Worm (Caenorhabditis elegans) whole organism, young adult: ENCODE measurements around the gene tbcb-1.
A peak's percentile ranks its signal among the peaks of the same experiment; 100 is the strongest.

Experiments used
- Y53G8AR.9 ChIP-seq: fragments of 200-800 bp; sonication (Bioruptor generic); conservative IDR thresholded peaks from 2 replicates; pipeline ENCODE4 v1.3.6; 2022; ENCODE audit warnings: missing genetic modification reagents, missing genetic modification characterization, missing compliant biosample characterization
- Y56A3A.18 ChIP-seq: fragments of 200-800 bp; sonication (Bioruptor generic); IDR thresholded peaks from 2 replicates; pipeline ENCODE4 v1.3.6; 2022; ENCODE audit warnings: missing genetic modification reagents, missing genetic modification characterization, missing compliant biosample characterization
- Y79H2A.3 ChIP-seq: fragments of 200-800 bp; sonication (Bioruptor generic); conservative IDR thresholded peaks from 2 replicates; pipeline ENCODE4 v1.3.6; 2022; ENCODE audit warnings: missing genetic modification reagents, missing genetic modification characterization, missing compliant biosample characterization
- ama-1 ChIP-seq, 3 experiments: fragments of 150-350 bp in 1 of 3; sonication (generic microtip) in 2 of 3; optimal IDR thresholded peaks; 2 replicates each; lab custom pipeline; 2014 to 2018; ENCODE audit warnings: missing biosample characterization in 2 of 3, missing genetic modification characterization in 2 of 3, missing genetic modification reagents in 2 of 3
- aptf-2 ChIP-seq: fragments of 200-800 bp; sonication (Bioruptor generic); conservative IDR thresholded peaks from 2 replicates; pipeline ENCODE4 v1.3.6; 2022; ENCODE audit warnings: missing genetic modification reagents, missing genetic modification characterization, missing compliant biosample characterization
- atf-7 ChIP-seq: sonication (generic microtip); optimal IDR thresholded peaks from 2 replicates; lab custom pipeline; 2017; ENCODE audit warnings: mild to moderate bottlenecking, missing genetic modification characterization, missing compliant biosample characterization
- attf-6 ChIP-seq: fragments of 200-800 bp; sonication (Bioruptor generic); IDR thresholded peaks from 2 replicates; pipeline ENCODE4 v1.3.6; 2022; ENCODE audit warnings: missing genetic modification reagents, missing genetic modification characterization, missing compliant biosample characterization
- ccch-3 ChIP-seq: fragments of 200-800 bp; sonication (Bioruptor generic); optimal IDR thresholded peaks from 2 replicates; lab custom pipeline; 2018; ENCODE audit warnings: mild to moderate bottlenecking, missing genetic modification characterization, missing compliant biosample characterization
- ceh-27 ChIP-seq: fragments of 200-800 bp; sonication (Bioruptor generic); optimal IDR thresholded peaks from 2 replicates; lab custom pipeline; 2018; ENCODE audit warnings: mild to moderate bottlenecking, missing genetic modification characterization, moderate library complexity, missing compliant biosample characterization
- ceh-40 ChIP-seq: fragments of 200-800 bp; sonication (Bioruptor generic); IDR thresholded peaks from 2 replicates; pipeline ENCODE4 v1.3.6; 2022; ENCODE audit warnings: missing genetic modification characterization, missing compliant biosample characterization
- ceh-58 ChIP-seq: fragments of 200-800 bp; sonication (Bioruptor generic); IDR thresholded peaks from 2 replicates; pipeline ENCODE4 v1.3.6; 2022; ENCODE audit warnings: missing genetic modification characterization, missing compliant biosample characterization
- die-1 ChIP-seq: sonication (generic microtip); optimal IDR thresholded peaks from 2 replicates; lab custom pipeline; 2016; ENCODE audit warnings: missing genotype, mild to moderate bottlenecking, missing genetic modification characterization, missing compliant biosample characterization
- dpff-1 ChIP-seq: sonication (generic microtip); optimal IDR thresholded peaks from 2 replicates; lab custom pipeline; 2017; ENCODE audit warnings: mild to moderate bottlenecking, missing genetic modification characterization, missing compliant biosample characterization
- efl-1 ChIP-seq: fragments of 150-350 bp; optimal IDR thresholded peaks from 2 replicates; lab custom pipeline; 2014; ENCODE audit warnings: missing biosample characterization, missing genetic modification reagents, missing genetic modification characterization
- egl-44 ChIP-seq: fragments of 200-800 bp; sonication (Bioruptor generic); IDR thresholded peaks from 2 replicates; pipeline ENCODE4 v1.3.6; 2022; ENCODE audit warnings: missing genetic modification reagents, missing genetic modification characterization, missing compliant biosample characterization
- ekl-4 ChIP-seq: fragments of 200-800 bp; sonication (Bioruptor generic); IDR thresholded peaks from 2 replicates; pipeline ENCODE4 v1.3.6; 2022; ENCODE audit warnings: missing genetic modification reagents, missing genetic modification characterization, missing compliant biosample characterization
- fkh-3 ChIP-seq: sonication (generic microtip); optimal IDR thresholded peaks from 2 replicates; lab custom pipeline; 2016; ENCODE audit warnings: mild to moderate bottlenecking, missing genetic modification characterization, missing compliant biosample characterization
- hlh-12 ChIP-seq: sonication (generic microtip); optimal IDR thresholded peaks from 2 replicates; lab custom pipeline; 2016; ENCODE audit warnings: missing genetic modification characterization, missing compliant biosample characterization
- hlh-26 ChIP-seq: fragments of 200-800 bp; sonication (Bioruptor generic); conservative IDR thresholded peaks from 2 replicates; pipeline ENCODE4 v1.3.6; 2022; ENCODE audit warnings: missing genetic modification reagents, missing genetic modification characterization, missing compliant biosample characterization
- lin-26 ChIP-seq: fragments of 200-800 bp; sonication (Bioruptor generic); IDR thresholded peaks from 2 replicates; pipeline ENCODE4 v1.3.6; 2022; ENCODE audit warnings: missing genetic modification reagents, missing genetic modification characterization, missing compliant biosample characterization
- lin-35 ChIP-seq, 3 experiments: fragments of 150-350 bp in 2 of 3; sonication (generic microtip) in 1 of 3; optimal IDR thresholded peaks; 2 replicates each; lab custom pipeline; 2014 to 2018; ENCODE audit warnings: missing biosample characterization in 3 of 3, missing genetic modification characterization in 3 of 3, missing genetic modification reagents in 3 of 3
- lin-40 ChIP-seq: sonication (generic microtip); optimal IDR thresholded peaks from 2 replicates; lab custom pipeline; 2016; ENCODE audit warnings: missing genetic modification characterization, mild to moderate bottlenecking, missing compliant biosample characterization, missing genotype, missing genetic modification reagents
- lin-54 ChIP-seq: fragments of 200-800 bp; sonication (Bioruptor generic); optimal IDR thresholded peaks from 2 replicates; lab custom pipeline; 2018; ENCODE audit warnings: mild to moderate bottlenecking, missing genetic modification characterization, missing compliant biosample characterization
- lir-1 ChIP-seq: fragments of 200-800 bp; sonication (Bioruptor generic); conservative IDR thresholded peaks from 2 replicates; pipeline ENCODE4 v1.3.6; 2022; ENCODE audit warnings: missing genetic modification reagents, missing genetic modification characterization, missing compliant biosample characterization
- lsl-1 ChIP-seq: fragments of 200-800 bp; sonication (Bioruptor generic); optimal IDR thresholded peaks from 2 replicates; lab custom pipeline; 2018; ENCODE audit warnings: mild to moderate bottlenecking, missing genetic modification characterization, moderate library complexity, missing compliant biosample characterization
- lsy-27 ChIP-seq: sonication (generic microtip); optimal IDR thresholded peaks from 2 replicates; lab custom pipeline; 2017; ENCODE audit warnings: missing genetic modification characterization, mild to moderate bottlenecking, missing compliant biosample characterization, antibody characterized with exemption, missing genotype, borderline replicate concordance; ENCODE audit not compliant: insufficient read depth
- madf-10 ChIP-seq: sonication (generic microtip); optimal IDR thresholded peaks from 2 replicates; lab custom pipeline; 2016; ENCODE audit warnings: mild to moderate bottlenecking, missing genetic modification characterization, missing compliant biosample characterization
- madf-6 ChIP-seq: fragments of 200-800 bp; sonication (Bioruptor generic); IDR thresholded peaks from 2 replicates; pipeline ENCODE4 v1.3.6; 2022; ENCODE audit warnings: missing genetic modification reagents, missing genetic modification characterization, missing compliant biosample characterization
- mcd-1 ChIP-seq: fragments of 200-800 bp; sonication (Bioruptor generic); IDR thresholded peaks from 2 replicates; pipeline ENCODE4 v1.3.6; 2022; ENCODE audit warnings: missing genetic modification reagents, missing genetic modification characterization, missing compliant biosample characterization
- mes-4 ChIP-seq: sonication (generic microtip); optimal IDR thresholded peaks from 2 replicates; lab custom pipeline; 2016; ENCODE audit warnings: missing genotype, missing genetic modification characterization, missing compliant biosample characterization
- mxl-1 ChIP-seq: sonication (generic microtip); optimal IDR thresholded peaks from 2 replicates; lab custom pipeline; 2016; ENCODE audit warnings: missing genetic modification characterization, missing compliant biosample characterization
- nfya-1 ChIP-seq: sonication (generic microtip); optimal IDR thresholded peaks from 2 replicates; lab custom pipeline; 2017; ENCODE audit warnings: antibody characterized with exemption, missing compliant biosample characterization, missing genetic modification characterization, borderline replicate concordance; ENCODE audit not compliant: insufficient read depth
- nhr-27 ChIP-seq: fragments of 200-800 bp; sonication (Bioruptor generic); optimal IDR thresholded peaks from 2 replicates; lab custom pipeline; 2018; ENCODE audit warnings: mild to moderate bottlenecking, missing genetic modification characterization, moderate library complexity, missing compliant biosample characterization
- nhr-80 ChIP-seq: sonication (generic microtip); optimal IDR thresholded peaks from 2 replicates; lab custom pipeline; 2016; ENCODE audit warnings: missing genetic modification characterization, missing compliant biosample characterization
- pbrm-1 ChIP-seq: fragments of 200-800 bp; sonication (Bioruptor generic); IDR thresholded peaks from 2 replicates; pipeline ENCODE4 v1.3.6; 2022; ENCODE audit warnings: missing genetic modification reagents, missing genetic modification characterization, missing compliant biosample characterization
- rcor-1 ChIP-seq: fragments of 200-800 bp; sonication (Bioruptor generic); IDR thresholded peaks from 2 replicates; pipeline ENCODE4 v1.3.6; 2022; ENCODE audit warnings: missing genetic modification reagents, missing genetic modification characterization, missing compliant biosample characterization
- rpc-1 ChIP-seq, 2 experiments: fragments of 150-350 bp in 1 of 2; sonication (generic microtip) in 1 of 2; optimal IDR thresholded peaks; 2 replicates each; lab custom pipeline; 2014 to 2018; ENCODE audit warnings: missing biosample characterization in 1 of 2, missing genetic modification characterization in 1 of 2, missing genetic modification reagents in 1 of 2, missing genotype in 1 of 2
- sea-2 ChIP-seq: fragments of 200-800 bp; sonication (Bioruptor generic); IDR thresholded peaks from 2 replicates; pipeline ENCODE4 v1.3.6; 2022; ENCODE audit warnings: missing genetic modification characterization, missing compliant biosample characterization
- snpc-1.1 ChIP-seq: sonication (generic microtip); optimal IDR thresholded peaks from 2 replicates; lab custom pipeline; 2017; ENCODE audit warnings: missing genetic modification characterization, mild to moderate bottlenecking, missing compliant biosample characterization, antibody characterized with exemption, moderate library complexity, missing genotype, missing genetic modification reagents; ENCODE audit not compliant: insufficient read depth
- snpc-3.4 ChIP-seq: sonication (generic microtip); optimal IDR thresholded peaks from 2 replicates; lab custom pipeline; 2017; ENCODE audit warnings: missing genetic modification characterization, mild to moderate bottlenecking, missing compliant biosample characterization, antibody characterized with exemption, moderate library complexity, missing genotype, missing genetic modification reagents
- tbx-9 ChIP-seq: sonication (generic microtip); optimal IDR thresholded peaks from 2 replicates; lab custom pipeline; 2016; ENCODE audit warnings: borderline replicate concordance, missing genetic modification characterization, inconsistent platforms, missing compliant biosample characterization
- tlf-1 ChIP-seq: fragments of 200-800 bp; sonication (Bioruptor generic); optimal IDR thresholded peaks from 2 replicates; lab custom pipeline; 2018; ENCODE audit warnings: mild to moderate bottlenecking, missing genetic modification characterization, missing compliant biosample characterization
- zfh-2 ChIP-seq: fragments of 200-800 bp; sonication (Bioruptor generic); conservative IDR thresholded peaks from 2 replicates; pipeline ENCODE4 v1.3.6; 2022; ENCODE audit warnings: missing genetic modification reagents, missing genetic modification characterization, missing compliant biosample characterization
- ztf-18 ChIP-seq: sonication (generic microtip); optimal IDR thresholded peaks from 2 replicates; lab custom pipeline; 2016; ENCODE audit warnings: missing genotype, mild to moderate bottlenecking, missing genetic modification characterization, missing compliant biosample characterization
- ztf-25 ChIP-seq: fragments of 200-800 bp; sonication (Bioruptor generic); IDR thresholded peaks from 2 replicates; pipeline ENCODE4 v1.3.6; 2022; ENCODE audit warnings: missing genetic modification reagents, missing genetic modification characterization, missing compliant biosample characterization
- ztf-28 ChIP-seq: fragments of 200-800 bp; sonication (Bioruptor generic); IDR thresholded peaks from 2 replicates; pipeline ENCODE4 v1.3.6; 2022; ENCODE audit warnings: missing genetic modification reagents, missing genetic modification characterization, missing compliant biosample characterization
- ztf-3 ChIP-seq: fragments of 200-800 bp; sonication (Bioruptor generic); optimal IDR thresholded peaks from 2 replicates; lab custom pipeline; 2018; ENCODE audit warnings: mild to moderate bottlenecking, missing genetic modification characterization, missing compliant biosample characterization
- ztf-6 ChIP-seq: fragments of 200-800 bp; sonication (Bioruptor generic); IDR thresholded peaks from 2 replicates; pipeline ENCODE4 v1.3.6; 2022; ENCODE audit warnings: missing genetic modification reagents, missing genetic modification characterization, missing compliant biosample characterization

Gene tbcb-1

ce11 chrV:13556746-13557145, 35.2 kb upstream of the tbcb-1 start, which contains the start of gene cav-2 (continued):
- TF ChIP-seq lsy-27 (tag; lab: Kevin White, UChicago) (no peak), hlh-12 (tag; lab: Kevin White, UChicago) (no peak), egl-44 (GFP tag; lab: Robert Waterston, UW) (peak; percentile 33; the same call in 1 of the 2 replicates), Y53G8AR.9 (GFP tag; lab: Robert Waterston, UW) (no peak), ceh-27 (GFP tag; lab: Kevin White, UChicago) (peak; percentile 92), mes-4 (tag; lab: Kevin White, UChicago) (no peak), lin-26 (GFP tag; lab: Robert Waterston, UW) (no peak), ama-1 (optimal IDR thresholded peaks at IDR 0.05; lab: Kevin White, UChicago) (no peak), ama-1 (GFP tag; optimal IDR thresholded peaks at IDR 0.05; lab: Kevin White, UChicago) (no peak), zfh-2 (GFP tag; lab: Robert Waterston, UW) (no peak), tbx-9 (tag; lab: Kevin White, UChicago) (no peak), snpc-3.4 (tag; lab: Kevin White, UChicago) (no peak), lin-40 (tag; lab: Kevin White, UChicago) (peak; percentile 72), ztf-18 (peak; percentile 6), mcd-1 (GFP tag; lab: Robert Waterston, UW) (peak; percentile 85), snpc-1.1 (tag; lab: Kevin White, UChicago) (no peak), aptf-2 (GFP tag; lab: Robert Waterston, UW) (0 out of 2 replicates have a peak, but pooled peaks have one; percentile 25), nhr-27 (tag; lab: Kevin White, UChicago) (peak; percentile 57), ztf-6 (GFP tag; lab: Robert Waterston, UW) (no peak), hlh-26 (GFP tag; lab: Robert Waterston, UW) (no peak), attf-6 (no peak), madf-10 (tag; lab: Kevin White, UChicago) (peak; percentile 27), pbrm-1 (GFP tag; lab: Robert Waterston, UW) (0 out of 2 replicates have a peak, but pooled peaks have one; percentile 32), mxl-1 (no peak), madf-6 (GFP tag; lab: Robert Waterston, UW) (peak; percentile 69), lin-35 (GFP tag; optimal IDR thresholded peaks at IDR 0.05; lab: Kevin White, UChicago) (peak in 2 of 3 experiments; percentile 77 to 88), rcor-1 (GFP tag; lab: Robert Waterston, UW) (peak; percentile 71), sea-2 (GFP tag; lab: Robert Waterston, UW) (no peak), ceh-58 (no peak), lin-54 (GFP tag; lab: Kevin White, UChicago) (peak; percentile 95), nhr-80 (tag; lab: Kevin White, UChicago) (peak; percentile 95), ztf-28 (0 out of 2 replicates have a peak, but pooled peaks have one; percentile 51), nfya-1 (no peak), lir-1 (GFP tag; lab: Robert Waterston, UW) (peak; percentile 60), ekl-4 (GFP tag; lab: Robert Waterston, UW) (0 out of 2 replicates have a peak, but pooled peaks have one; percentile 52), efl-1 (GFP tag; lab: Kevin White, UChicago) (peak; percentile 74), ccch-3 (GFP tag; lab: Kevin White, UChicago) (no peak), Y56A3A.18 (GFP tag; lab: Robert Waterston, UW) (no peak), ztf-3 (GFP tag; lab: Kevin White, UChicago) (peak; percentile 20), tlf-1 (peak; percentile 21), rpc-1 (optimal IDR thresholded peaks at IDR 0.05; lab: Kevin White, UChicago) (no peak), rpc-1 (tag; optimal IDR thresholded peaks at IDR 0.05; lab: Kevin White, UChicago) (no peak), atf-7 (peak; percentile 74), dpff-1 (tag; lab: Kevin White, UChicago) (no peak), fkh-3 (tag; lab: Kevin White, UChicago) (no peak), ceh-40 (GFP tag; lab: Robert Waterston, UW) (no peak), lsl-1 (GFP tag; lab: Kevin White, UChicago) (peak; percentile 36), Y79H2A.3 (no peak), die-1 (tag; lab: Kevin White, UChicago) (no peak), ztf-25 (peak; percentile 65; the same call in 1 of the 2 replicates)
